Worm (Caenorhabditis elegans) whole organism, L1 larva: ENCODE data around the gene golg-2.

Experiments used
- elt-3 ChIP-seq, 6 experiments: fragments of 150-350 bp in 1 of 6; sonication (generic microtip); optimal IDR thresholded peaks; 2 replicates each; lab custom pipeline; 2017 to 2018; ENCODE audit warnings: missing biosample characterization in 6 of 6, missing genetic modification characterization in 6 of 6, inconsistent platforms in 1 of 6
- fkh-10 ChIP-seq: sonication (generic microtip); optimal IDR thresholded peaks from 2 replicates; lab custom pipeline; 2017; ENCODE audit warnings: missing biosample characterization, missing genetic modification reagents, missing genetic modification characterization
- lsy-2 ChIP-seq, 2 experiments: fragments of 150-350 bp; optimal IDR thresholded peaks; 2 replicates each; lab custom pipeline; 2014; ENCODE audit warnings: missing biosample characterization in 2 of 2, missing genetic modification characterization in 2 of 2
- pag-3 ChIP-seq: sonication (generic microtip); optimal IDR thresholded peaks from 2 replicates; lab custom pipeline; 2017; ENCODE audit warnings: missing genetic modification characterization, mild to moderate bottlenecking, missing compliant biosample characterization, antibody characterized with exemption, borderline replicate concordance; ENCODE audit not compliant: insufficient read depth
- snpc-4 ChIP-seq: fragments of 150-350 bp; optimal IDR thresholded peaks from 2 replicates; lab custom pipeline; 2014; ENCODE audit warnings: missing biosample characterization, missing genetic modification characterization
- tbx-2 ChIP-seq: sonication (generic microtip); optimal IDR thresholded peaks from 2 replicates; lab custom pipeline; 2016; ENCODE audit warnings: missing genetic modification characterization, missing compliant biosample characterization
- unc-98 ChIP-seq: fragments of 200-800 bp; sonication (Bioruptor generic); IDR thresholded peaks from 2 replicates; pipeline ENCODE4 v1.3.6; 2022; ENCODE audit warnings: missing genetic modification characterization, missing compliant biosample characterization
- ztf-11 ChIP-seq, 2 experiments: sonication (generic microtip); optimal IDR thresholded peaks; 2 replicates each; lab custom pipeline; 2016 to 2017; ENCODE audit warnings: missing genetic modification characterization in 2 of 2, missing biosample characterization in 1 of 2, missing compliant biosample characterization in 1 of 2

DNA sequence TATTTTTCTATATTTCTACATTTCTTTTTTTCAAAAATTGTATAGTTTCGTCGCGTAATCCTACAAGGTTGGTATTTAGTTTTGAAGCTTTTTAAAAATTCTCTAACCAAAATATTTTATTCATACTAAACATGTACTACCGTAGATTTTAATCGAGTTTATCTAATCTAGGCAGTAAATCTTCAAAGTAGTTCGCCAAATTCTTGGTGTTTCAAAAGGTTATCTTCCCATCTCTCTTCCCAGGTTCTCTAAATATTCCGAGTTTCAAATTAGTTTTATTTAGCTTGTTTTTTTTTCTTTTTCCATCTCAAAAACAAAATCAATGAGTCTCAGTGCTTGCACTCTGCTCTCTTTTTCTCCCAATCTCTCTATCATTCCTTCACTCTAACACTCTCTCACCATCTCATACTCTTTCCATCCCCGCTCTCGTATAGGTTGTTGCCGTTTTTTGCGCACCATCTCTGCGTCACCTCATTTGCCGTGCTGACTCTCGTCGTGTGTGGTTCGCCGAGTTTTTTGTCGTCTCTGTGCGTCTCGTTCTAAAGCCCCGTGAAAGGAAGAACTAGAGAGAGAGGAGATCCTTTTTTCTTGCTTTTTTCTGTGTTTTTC lies 22.8 kb downstream of the golg-2 start:
- TF ChIP-seq snpc-4 (tag; lab: Kevin White, UChicago) (peak; percentile 48), unc-98 (GFP tag; lab: Robert Waterston, UW) (no peak), fkh-10 (GFP tag; lab: Kevin White, UChicago) (peak; percentile 8), pag-3 (tag; lab: Kevin White, UChicago) (no peak), elt-3 (tag; optimal IDR thresholded peaks at IDR 0.05; lab: Kevin White, UChicago) (peak in 2 of 6 experiments; percentile 9 to 53), tbx-2 (tag; lab: Kevin White, UChicago) (peak; percentile 67), ztf-11 (tag; optimal IDR thresholded peaks at IDR 0.05; lab: Kevin White, UChicago) (peak in 1 of 2 experiments; percentile 12), lsy-2 (tag; optimal IDR thresholded peaks at IDR 0.05; lab: Kevin White, UChicago) (peak; percentile 67 to 76)
